Worm (Caenorhabditis elegans): ENCODE results near the gene fbxa-138.

DNA sequence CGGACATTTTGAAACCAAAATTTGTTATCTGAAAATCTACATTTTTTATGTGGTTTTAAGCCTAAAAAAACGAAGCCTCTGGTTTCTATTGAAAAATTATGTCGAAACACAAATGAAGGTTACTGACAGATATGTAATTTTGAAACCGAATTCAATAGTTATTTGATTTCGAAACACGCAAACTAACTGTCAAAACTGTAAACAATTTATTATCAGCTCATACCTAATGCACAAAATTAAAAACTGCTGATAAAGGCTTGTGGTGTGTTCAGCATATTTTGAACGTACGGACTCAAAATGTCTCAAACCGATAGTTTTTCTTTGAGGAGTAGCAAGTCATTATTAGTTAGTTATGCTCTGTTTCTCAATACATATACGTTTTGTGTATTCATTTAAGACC is 41.6 kb downstream of the fbxa-138 start, which contains the start of gene fbxa-26:
- TF ChIP-seq flt-1 (GFP tag; IDR thresholded peaks at IDR 0.05) = no peak
- no peak for TF ChIP-seq tab-1 (GFP tag; IDR thresholded peaks at IDR 0.05)
- TF ChIP-seq ztf-29 (GFP tag; IDR thresholded peaks at IDR 0.05) = no peak
- no peak for TF ChIP-seq T22C8.4 (GFP tag; IDR thresholded peaks at IDR 0.05)
- no peak for TF ChIP-seq med-1 (GFP tag; optimal IDR thresholded peaks at IDR 0.05; ENCODE audit: insufficient read depth)
